Fruit fly (Drosophila melanogaster) whole organism, embryonic: ENCODE measurements around the gene CG3587.

Source experiments
- Bdp1 ChIP-seq: fragments of 200-800 bp; sonication (Bioruptor generic); optimal IDR thresholded peaks from 3 replicates; lab custom pipeline; 2016; ENCODE audit warnings: missing biosample characterization, missing genetic modification characterization
- CG10654 ChIP-seq: fragments of 200-800 bp; sonication (Bioruptor generic); optimal IDR thresholded peaks from 2 replicates; lab custom pipeline; 2016; ENCODE audit warnings: missing biosample characterization, missing genetic modification characterization
- CG11247 ChIP-seq: fragments of 200-800 bp; sonication (Bioruptor generic); IDR thresholded peaks from 2 replicates; pipeline ENCODE4 v1.3.6; 2022; ENCODE audit warnings: missing biosample characterization, missing genetic modification characterization
- CG11398 ChIP-seq: fragments of 200-800 bp; sonication (Bioruptor generic); optimal IDR thresholded peaks from 2 replicates; lab custom pipeline; 2016; ENCODE audit warnings: missing biosample characterization, missing genetic modification characterization
- CG12155 ChIP-seq: fragments of 200-800 bp; sonication (Bioruptor generic); optimal IDR thresholded peaks from 3 replicates; lab custom pipeline; 2016; ENCODE audit warnings: missing biosample characterization, missing genetic modification characterization
- CG1233 ChIP-seq: fragments of 200-800 bp; sonication (Bioruptor generic); optimal IDR thresholded peaks from 4 replicates; lab custom pipeline; 2018; ENCODE audit warnings: missing biosample characterization, mild to moderate bottlenecking, missing genetic modification characterization
- CG12391 ChIP-seq: fragments of 200-800 bp; sonication (Bioruptor generic); optimal IDR thresholded peaks from 3 replicates; lab custom pipeline; 2018; ENCODE audit warnings: missing biosample characterization, mild to moderate bottlenecking, missing genetic modification characterization, moderate library complexity
- CG12659 ChIP-seq: fragments of 200-800 bp; sonication (Bioruptor generic); optimal IDR thresholded peaks from 3 replicates; lab custom pipeline; 2017; ENCODE audit warnings: mild to moderate bottlenecking, missing biosample characterization, missing genetic modification reagents, missing genetic modification characterization
- CG13624 ChIP-seq: fragments of 200-800 bp; sonication (Bioruptor generic); optimal IDR thresholded peaks from 2 replicates; lab custom pipeline; 2016; ENCODE audit warnings: missing biosample characterization, missing genetic modification characterization
- CG13775 ChIP-seq: fragments of 200-800 bp; sonication (Bioruptor generic); optimal IDR thresholded peaks from 3 replicates; lab custom pipeline; 2017; ENCODE audit warnings: missing biosample characterization, mild to moderate bottlenecking, missing genetic modification characterization
- CG14965 ChIP-seq: fragments of 200-800 bp; sonication (Bioruptor generic); optimal IDR thresholded peaks from 2 replicates; lab custom pipeline; 2016; ENCODE audit warnings: missing biosample characterization, missing genetic modification characterization, borderline replicate concordance
- CG1602 ChIP-seq: fragments of 200-800 bp; sonication (Bioruptor generic); optimal IDR thresholded peaks from 3 replicates; lab custom pipeline; 2016; ENCODE audit warnings: missing biosample characterization, missing genetic modification characterization
- CG17328 ChIP-seq: fragments of 200-800 bp; sonication (Bioruptor generic); IDR thresholded peaks from 2 replicates; pipeline ENCODE4 v1.3.6; 2022; ENCODE audit warnings: missing biosample characterization, missing genetic modification characterization
- CG17568 ChIP-seq: fragments of 200-800 bp; sonication (Bioruptor generic); optimal IDR thresholded peaks from 2 replicates; lab custom pipeline; 2018; ENCODE audit warnings: missing biosample characterization, mild to moderate bottlenecking, missing genetic modification characterization, moderate library complexity
- CG18619 ChIP-seq: fragments of 200-800 bp; sonication (Bioruptor generic); optimal IDR thresholded peaks from 3 replicates; lab custom pipeline; 2017; ENCODE audit warnings: missing biosample characterization, mild to moderate bottlenecking, missing genetic modification characterization
- CG30403 ChIP-seq: fragments of 200-800 bp; sonication (Bioruptor generic); optimal IDR thresholded peaks from 3 replicates; lab custom pipeline; 2016; ENCODE audit warnings: missing biosample characterization, missing genetic modification characterization
- CG33557 ChIP-seq: fragments of 200-800 bp; sonication (Bioruptor generic); optimal IDR thresholded peaks from 2 replicates; lab custom pipeline; 2019; ENCODE audit warnings: missing biosample characterization, mild to moderate bottlenecking, missing genetic modification characterization, moderate library complexity
- CG34224 ChIP-seq: fragments of 200-800 bp; sonication (Bioruptor generic); IDR thresholded peaks from 3 replicates; pipeline ENCODE4 v1.3.6; 2022; ENCODE audit warnings: missing biosample characterization, missing genetic modification characterization; ENCODE audit not compliant: partially characterized antibody
- CG3726 ChIP-seq: fragments of 200-800 bp; sonication (Bioruptor generic); IDR thresholded peaks from 3 replicates; pipeline ENCODE4, ENCODE4 v1.3.6; 2022; ENCODE audit warnings: missing biosample characterization, missing genetic modification characterization
- CG4360 ChIP-seq: fragments of 200-800 bp; sonication (Bioruptor generic); IDR thresholded peaks from 2 replicates; pipeline ENCODE4 v1.3.6; 2022; ENCODE audit warnings: missing biosample characterization, missing genetic modification characterization
- CG7987 ChIP-seq: fragments of 200-800 bp; sonication (Bioruptor generic); optimal IDR thresholded peaks from 2 replicates; lab custom pipeline; 2018; ENCODE audit warnings: missing biosample characterization, mild to moderate bottlenecking, missing genetic modification characterization, moderate library complexity
- CG8089 ChIP-seq: fragments of 200-800 bp; sonication (Bioruptor generic); optimal IDR thresholded peaks from 3 replicates; lab custom pipeline; 2016; ENCODE audit warnings: missing biosample characterization, missing genetic modification characterization
- CG8359 ChIP-seq: fragments of 200-800 bp; sonication (Bioruptor generic); optimal IDR thresholded peaks from 2 replicates; lab custom pipeline; 2017; ENCODE audit warnings: missing biosample characterization, mild to moderate bottlenecking, missing genetic modification characterization, borderline replicate concordance
- D19A ChIP-seq: fragments of 200-800 bp; optimal IDR thresholded peaks from 3 replicates; lab custom pipeline; 2019; ENCODE audit warnings: missing biosample characterization, mild to moderate bottlenecking, missing genetic modification characterization, moderate library complexity
- Dek ChIP-seq: fragments of 200-800 bp; sonication (Bioruptor generic); optimal IDR thresholded peaks from 3 replicates; lab custom pipeline; 2019; ENCODE audit warnings: missing biosample characterization, mild to moderate bottlenecking, missing genetic modification characterization, moderate library complexity
- Elba2 ChIP-seq: fragments of 200-800 bp; sonication (Bioruptor generic); optimal IDR thresholded peaks from 3 replicates; lab custom pipeline; 2016; ENCODE audit warnings: missing biosample characterization, missing genetic modification characterization
- H2.0 ChIP-seq: fragments of 200-800 bp; sonication (Bioruptor generic); IDR thresholded peaks from 2 replicates; pipeline ENCODE4 v1.3.6; 2022; ENCODE audit warnings: missing biosample characterization, missing genetic modification characterization
- Hmx ChIP-seq: fragments of 200-800 bp; sonication (Bioruptor generic); optimal IDR thresholded peaks from 2 replicates; lab custom pipeline; 2016; ENCODE audit warnings: missing biosample characterization, missing genetic modification characterization
- MTF-1 ChIP-seq: fragments of 200-800 bp; sonication (Bioruptor generic); optimal IDR thresholded peaks from 2 replicates; lab custom pipeline; 2018; ENCODE audit warnings: missing biosample characterization, mild to moderate bottlenecking, missing genetic modification characterization, borderline replicate concordance
- Mrtf ChIP-seq: fragments of 200-800 bp; sonication (Bioruptor generic); IDR thresholded peaks from 3 replicates; pipeline ENCODE4 v1.3.6; 2022; ENCODE audit warnings: missing biosample characterization, missing genetic modification characterization
- NFAT ChIP-seq: fragments of 200-800 bp; sonication (Bioruptor generic); IDR thresholded peaks from 2 replicates; pipeline ENCODE4 v1.3.6; 2022; ENCODE audit warnings: missing biosample characterization, missing genetic modification characterization
- Neu2 ChIP-seq: fragments of 200-800 bp; sonication (Bioruptor generic); optimal IDR thresholded peaks from 3 replicates; lab custom pipeline; 2016; ENCODE audit warnings: missing biosample characterization, missing genetic modification characterization, borderline replicate concordance
- Nf-YC ChIP-seq: fragments of 200-800 bp; optimal IDR thresholded peaks from 3 replicates; lab custom pipeline; 2019; ENCODE audit warnings: missing biosample characterization, mild to moderate bottlenecking, missing genetic modification characterization, moderate library complexity
- Pdp1 ChIP-seq, 2 experiments: fragments of 200-800 bp; sonication (Bioruptor generic); optimal IDR thresholded peaks; 3 replicates each; lab custom pipeline; 2016; ENCODE audit warnings: missing biosample characterization in 2 of 2, missing genetic modification characterization in 2 of 2, mild to moderate bottlenecking in 1 of 2, moderate library complexity in 1 of 2
- Poxn ChIP-seq: fragments of 200-800 bp; sonication (Bioruptor generic); IDR thresholded peaks from 2 replicates; pipeline ENCODE4 v1.3.6; 2022; ENCODE audit warnings: missing biosample characterization, missing genetic modification characterization
- Rfx ChIP-seq: fragments of 200-800 bp; sonication (Bioruptor generic); IDR thresholded peaks from 2 replicates; pipeline ENCODE4 v1.3.6; 2022; ENCODE audit warnings: missing biosample characterization, missing genetic modification characterization
- Scr ChIP-seq: fragments of 200-800 bp; sonication (Bioruptor generic); IDR thresholded peaks from 2 replicates; pipeline ENCODE4 v1.3.6; 2022; ENCODE audit warnings: missing biosample characterization, missing genetic modification characterization; ENCODE audit not compliant: partially characterized antibody
- Sox102F ChIP-seq: fragments of 200-800 bp; sonication (Bioruptor generic); optimal IDR thresholded peaks from 2 replicates; lab custom pipeline; 2018; ENCODE audit warnings: missing biosample characterization, mild to moderate bottlenecking, missing genetic modification characterization, moderate library complexity
- Sry-β ChIP-seq: fragments of 200-800 bp; sonication (Bioruptor generic); optimal IDR thresholded peaks from 2 replicates; lab custom pipeline; 2018; ENCODE audit warnings: missing biosample characterization, mild to moderate bottlenecking, missing genetic modification characterization, moderate library complexity
- chn ChIP-seq: fragments of 200-800 bp; sonication (Bioruptor generic); optimal IDR thresholded peaks from 2 replicates; lab custom pipeline; 2016; ENCODE audit warnings: missing biosample characterization, missing genetic modification characterization
- dimm ChIP-seq: fragments of 200-800 bp; sonication (Bioruptor generic); IDR thresholded peaks from 2 replicates; pipeline ENCODE4 v1.3.6; 2022; ENCODE audit warnings: missing biosample characterization, missing genetic modification characterization
- hth ChIP-seq: fragments of >200 bp; optimal IDR thresholded peaks from 2 replicates; lab custom pipeline; 2017; ENCODE audit warnings: inconsistent platforms
- kni ChIP-seq: fragments of 200-800 bp; sonication (Bioruptor generic); optimal IDR thresholded peaks from 3 replicates; lab custom pipeline; 2017; ENCODE audit warnings: mild to moderate bottlenecking, missing biosample characterization, missing genetic modification reagents, missing genetic modification characterization
- pita ChIP-seq: fragments of 200-800 bp; sonication (Bioruptor generic); optimal IDR thresholded peaks from 2 replicates; lab custom pipeline; 2017; ENCODE audit warnings: missing biosample characterization, mild to moderate bottlenecking, missing genetic modification characterization
- sens ChIP-seq: fragments of 200-800 bp; sonication (Bioruptor generic); peaks from one replicate; lab custom pipeline; 2016; ENCODE audit warnings: missing biosample characterization, missing genetic modification characterization
- slbo ChIP-seq: fragments of 200-800 bp; sonication (Bioruptor generic); IDR thresholded peaks from 2 replicates; pipeline ENCODE4 v1.3.6; 2022; ENCODE audit warnings: missing biosample characterization, missing genetic modification characterization
- sqz ChIP-seq: fragments of 200-800 bp; sonication (Bioruptor generic); optimal IDR thresholded peaks from 3 replicates; lab custom pipeline; 2018; ENCODE audit warnings: missing biosample characterization, mild to moderate bottlenecking, missing genetic modification characterization
- toy ChIP-seq: fragments of 200-800 bp; sonication (Bioruptor generic); IDR thresholded peaks from 2 replicates; pipeline ENCODE4 v1.3.6; 2022; ENCODE audit warnings: missing biosample characterization, missing genetic modification characterization
- yki ChIP-seq: fragments of >200 bp; optimal IDR thresholded peaks from 3 replicates; lab custom pipeline; 2018

Gene CG3587

DNA sequence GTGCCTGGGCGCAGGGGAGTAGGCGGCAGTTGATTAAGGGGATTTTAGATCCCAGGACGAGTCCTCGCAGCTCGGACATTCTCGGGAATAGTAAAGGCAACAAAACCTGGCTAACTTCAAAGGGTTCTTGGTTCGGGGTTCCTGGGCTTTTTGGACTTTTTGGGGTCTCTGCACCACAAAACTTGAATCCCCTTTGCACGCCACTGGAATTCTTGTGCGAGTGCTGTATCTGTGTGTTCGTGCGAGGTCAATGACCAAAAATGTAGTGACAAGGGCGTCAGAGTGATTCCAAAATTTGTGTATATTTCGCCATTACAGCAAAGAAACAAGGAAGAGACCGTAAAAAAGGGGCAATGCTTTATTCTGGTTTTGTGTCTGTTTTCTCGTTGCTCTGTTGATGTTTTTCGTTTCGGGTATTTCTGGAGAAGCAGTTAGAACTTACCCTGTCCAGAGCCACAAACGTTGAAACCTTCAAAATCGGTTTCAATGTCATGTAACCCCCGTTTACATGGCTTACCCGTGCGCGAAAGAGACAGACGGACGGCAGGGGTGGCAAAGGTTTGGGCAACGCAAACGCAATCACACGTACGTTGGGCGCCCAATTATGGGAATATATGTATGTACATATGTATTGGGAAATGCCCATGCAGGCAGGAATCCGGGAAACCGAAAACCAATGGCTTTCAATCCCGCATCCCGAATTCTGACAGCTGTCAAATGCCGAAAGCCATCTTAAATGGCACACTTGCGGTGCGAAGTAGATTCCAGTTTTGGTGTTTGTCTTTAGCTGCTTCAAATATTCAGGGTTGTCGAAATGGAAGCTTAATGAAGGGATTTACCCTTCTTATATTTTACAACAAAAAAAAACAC lies 4.4 kb downstream of the CG3587 start (continued):
- TF ChIP-seq hth (lab: Kevin White, UChicago), result no peak
- no peak for TF ChIP-seq Nf-YC (tag; lab: Kevin White, UChicago)
- no peak for TF ChIP-seq CG13624 (GFP tag; lab: Kevin White, UChicago)
- no peak for TF ChIP-seq CG13775 (GFP tag; lab: Kevin White, UChicago)
- TF ChIP-seq CG34224 (GFP tag; lab: Robert Waterston, UW), result no peak
- peak; percentile 69 for TF ChIP-seq CG17568 (GFP tag; lab: Kevin White, UChicago)
- peak; percentile 5 for TF ChIP-seq chn (GFP tag; lab: Kevin White, UChicago)
- no peak for TF ChIP-seq Elba2 (GFP tag; lab: Kevin White, UChicago)
- no peak for TF ChIP-seq Scr (GFP tag; lab: Robert Waterston, UW)
- TF ChIP-seq CG33557 (GFP tag; lab: Kevin White, UChicago), result no peak
- TF ChIP-seq CG30403 (GFP tag; lab: Kevin White, UChicago), result no peak
- TF ChIP-seq kni (GFP tag; lab: Kevin White, UChicago), result no peak
- peak; percentile 63 for TF ChIP-seq Sox102F
- no peak for TF ChIP-seq sqz (GFP tag; lab: Kevin White, UChicago)
- TF ChIP-seq yki (lab: Kevin White, UChicago), result no peak
- TF ChIP-seq Poxn (GFP tag; lab: Robert Waterston, UW), result peak; percentile 22; the same call in 1 of the 2 replicates
- TF ChIP-seq Sry-β, result no peak
- TF ChIP-seq dimm (GFP tag; lab: Robert Waterston, UW), result no peak
- TF ChIP-seq CG10654 (GFP tag; lab: Kevin White, UChicago), result peak; percentile 49
- no peak for TF ChIP-seq pita (GFP tag; lab: Kevin White, UChicago)
- no peak for TF ChIP-seq CG14965
- TF ChIP-seq CG12659 (GFP tag; lab: Kevin White, UChicago), result no peak
- TF ChIP-seq Rfx (GFP tag; lab: Robert Waterston, UW), result peak; percentile 76
- no peak for TF ChIP-seq CG18619 (GFP tag; lab: Kevin White, UChicago)
- peak; percentile 73 for TF ChIP-seq slbo (GFP tag; lab: Robert Waterston, UW)
- 0 out of 2 replicates have a peak, but pooled peaks have one; percentile 7 for TF ChIP-seq CG4360 (GFP tag; lab: Robert Waterston, UW)
- peak; percentile 27 for TF ChIP-seq CG1602 (GFP tag; lab: Kevin White, UChicago)
- no peak for TF ChIP-seq Bdp1
- TF ChIP-seq CG8359, result no peak
- TF ChIP-seq D19A (tag; lab: Kevin White, UChicago), result no peak
- no peak for TF ChIP-seq toy (GFP tag; lab: Robert Waterston, UW)
- no peak for TF ChIP-seq Dek (tag; lab: Kevin White, UChicago)
- peak; percentile 16 for TF ChIP-seq CG8089 (GFP tag; lab: Kevin White, UChicago)
- no peak for TF ChIP-seq CG1233 (GFP tag; lab: Kevin White, UChicago)
- TF ChIP-seq Neu2 (GFP tag; lab: Kevin White, UChicago), result no peak
- no peak for TF ChIP-seq Hmx
- TF ChIP-seq CG3726, result no peak
- TF ChIP-seq Mrtf (GFP tag; lab: Robert Waterston, UW), result peak; percentile 37; the same call in 1 of the 3 replicates
- TF ChIP-seq MTF-1 (GFP tag; lab: Kevin White, UChicago), result no peak
- peak; percentile 35 for TF ChIP-seq CG12155 (GFP tag; lab: Kevin White, UChicago)
- TF ChIP-seq CG7987 (GFP tag; lab: Kevin White, UChicago), result no peak
- 0 out of 2 replicates have a peak, but pooled peaks have one; percentile 32 for TF ChIP-seq H2.0
- TF ChIP-seq CG11398 (GFP tag; lab: Kevin White, UChicago), result no peak
- no peak for TF ChIP-seq NFAT
- TF ChIP-seq sens (GFP tag; lab: Kevin White, UChicago), result peak; percentile 93
- peak; percentile 16 for TF ChIP-seq CG12391 (tag; lab: Kevin White, UChicago)
- peak; percentile 23 to 38 for TF ChIP-seq Pdp1 (GFP tag; optimal IDR thresholded peaks at IDR 0.05; lab: Kevin White, UChicago)
- peak; percentile 44; the same call in 1 of the 2 replicates for TF ChIP-seq CG17328 (GFP tag; lab: Robert Waterston, UW)
- TF ChIP-seq CG11247 (GFP tag; lab: Robert Waterston, UW), result no peak
